Worm (Caenorhabditis elegans) whole organism, L4 larva: ENCODE data around the gene F22E5.6.

Experiments used
- attf-4 ChIP-seq: sonication (generic microtip); optimal IDR thresholded peaks from 3 replicates; lab custom pipeline; 2017; ENCODE audit warnings: missing biosample characterization, missing genetic modification characterization
- ceh-44 ChIP-seq: fragments of 200-800 bp; sonication (Bioruptor generic); IDR thresholded peaks from 2 replicates; pipeline ENCODE4 v1.3.6; 2022; ENCODE audit warnings: missing genetic modification reagents, missing genetic modification characterization, missing compliant biosample characterization
- hlh-30 ChIP-seq: sonication (generic microtip); optimal IDR thresholded peaks from 2 replicates; lab custom pipeline; 2017; ENCODE audit warnings: antibody characterized with exemption, mild to moderate bottlenecking, missing genetic modification characterization, missing compliant biosample characterization; ENCODE audit not compliant: insufficient read depth
- jun-1 ChIP-seq: fragments of 150-350 bp; optimal IDR thresholded peaks from 2 replicates; lab custom pipeline; 2014; ENCODE audit warnings: missing biosample characterization, missing genetic modification reagents, missing genetic modification characterization
- nhr-10 ChIP-seq: fragments of 150-350 bp; optimal IDR thresholded peaks from 2 replicates; lab custom pipeline; 2014; ENCODE audit warnings: missing biosample characterization, missing genetic modification characterization
- nhr-11 ChIP-seq: fragments of 150-350 bp; optimal IDR thresholded peaks from 2 replicates; lab custom pipeline; 2014; ENCODE audit warnings: missing biosample characterization, missing genetic modification characterization
- nhr-111 ChIP-seq: fragments of 200-800 bp; sonication (Bioruptor generic); optimal IDR thresholded peaks from 2 replicates; lab custom pipeline; 2018; ENCODE audit warnings: mild to moderate bottlenecking, missing genetic modification characterization, missing compliant biosample characterization
- nhr-237 ChIP-seq: sonication (generic microtip); optimal IDR thresholded peaks from 2 replicates; lab custom pipeline; 2017; ENCODE audit warnings: missing biosample characterization, missing genetic modification characterization
- snpc-4 ChIP-seq: fragments of 150-350 bp; optimal IDR thresholded peaks from 2 replicates; lab custom pipeline; 2014; ENCODE audit warnings: missing biosample characterization, missing genetic modification characterization
- unc-39 ChIP-seq: sonication (generic microtip); optimal IDR thresholded peaks from 2 replicates; lab custom pipeline; 2017; ENCODE audit warnings: missing biosample characterization, missing genetic modification characterization
- unc-62 ChIP-seq, 3 experiments: fragments of 150-350 bp in 1 of 3; sonication (generic microtip); optimal IDR thresholded peaks in 2 of 3; peaks in 1 of 3; 1 replicate in 1 of 3; 2 replicates in 2 of 3; lab custom pipeline; 2014 to 2017; ENCODE audit warnings: missing biosample characterization in 3 of 3, missing genetic modification characterization in 3 of 3, missing genetic modification reagents in 3 of 3, missing genotype in 1 of 3
- zag-1 ChIP-seq: fragments of 150-350 bp; optimal IDR thresholded peaks from 2 replicates; lab custom pipeline; 2014; ENCODE audit warnings: missing biosample characterization, missing genetic modification characterization

DNA sequence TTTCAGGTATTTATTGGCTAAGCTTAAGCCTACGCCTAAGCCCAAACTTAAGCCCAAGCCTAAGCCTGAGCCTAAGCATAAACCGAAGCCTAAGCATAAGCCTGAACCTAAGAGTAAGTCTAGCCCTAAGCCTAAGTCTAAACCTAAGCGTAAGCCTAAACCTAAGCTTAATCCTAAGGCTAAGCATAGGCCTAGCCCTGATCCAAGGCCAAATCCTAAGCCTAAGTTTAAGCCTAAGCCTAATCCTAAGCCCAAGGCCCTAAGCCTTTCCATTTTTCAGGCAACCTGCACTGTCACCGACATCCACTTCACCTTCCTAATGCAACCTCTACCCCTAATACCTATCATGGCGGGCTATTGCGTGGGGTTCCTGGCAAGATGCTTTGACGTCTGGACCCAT is 38.6 kb upstream of the F22E5.6 start:
- TF ChIP-seq zag-1 (no peak), unc-62 (GFP tag; optimal IDR thresholded peaks at IDR 0.05 in 1 of 2; lab: Kevin White, UChicago) (no peak), unc-62 (tag; optimal IDR thresholded peaks at IDR 0.05; lab: Kevin White, UChicago) (no peak), nhr-10 (no peak), hlh-30 (tag; lab: Kevin White, UChicago) (no peak), jun-1 (no peak), nhr-111 (GFP tag; lab: Kevin White, UChicago) (no peak), snpc-4 (tag; lab: Kevin White, UChicago) (no peak), unc-39 (tag; lab: Kevin White, UChicago) (no peak), nhr-11 (no peak), ceh-44 (no peak), attf-4 (tag; lab: Kevin White, UChicago) (no peak), nhr-237 (no peak)
